Fruit fly (Drosophila melanogaster) whole organism, wandering third instar larva: ENCODE measurements around the gene RpL37-1.

Experiments
- Abd-B ChIP-seq: fragments of >200 bp; optimal IDR thresholded peaks from 2 replicates; lab custom pipeline; 2017; ENCODE audit warnings: missing biosample characterization, missing genetic modification characterization
- GATAd ChIP-seq: sonication (Bioruptor generic); optimal IDR thresholded peaks from 2 replicates; lab custom pipeline; 2016; ENCODE audit warnings: missing biosample characterization, missing genetic modification characterization
- Hnf4 ChIP-seq: fragments of 200-800 bp; sonication (Bioruptor generic); optimal IDR thresholded peaks from 2 replicates; lab custom pipeline; 2016; ENCODE audit warnings: missing biosample characterization, mild to moderate bottlenecking, missing genetic modification characterization
- Myc ChIP-seq: fragments of >200 bp; optimal IDR thresholded peaks from 2 replicates; lab custom pipeline; 2017
- ey ChIP-seq: fragments of 200-800 bp; sonication (Bioruptor generic); optimal IDR thresholded peaks from 2 replicates; lab custom pipeline; 2016; ENCODE audit warnings: missing biosample characterization, missing genetic modification characterization
- fru ChIP-seq: fragments of 200-800 bp; sonication (Bioruptor generic); optimal IDR thresholded peaks from 3 replicates; lab custom pipeline; 2016; ENCODE audit warnings: missing biosample characterization, mild to moderate bottlenecking, missing genetic modification characterization
- h ChIP-seq: fragments of 200-800 bp; sonication (Bioruptor generic); optimal IDR thresholded peaks from 3 replicates; lab custom pipeline; 2016; ENCODE audit warnings: missing biosample characterization, mild to moderate bottlenecking, missing genetic modification characterization
- pan ChIP-seq: fragments of >200 bp; optimal IDR thresholded peaks from 2 replicates; lab custom pipeline; 2017
- psq ChIP-seq: fragments of 200-800 bp; sonication (Bioruptor generic); optimal IDR thresholded peaks from 3 replicates; lab custom pipeline; 2017; ENCODE audit warnings: missing biosample characterization, mild to moderate bottlenecking, missing genetic modification characterization, moderate library complexity

DNA sequence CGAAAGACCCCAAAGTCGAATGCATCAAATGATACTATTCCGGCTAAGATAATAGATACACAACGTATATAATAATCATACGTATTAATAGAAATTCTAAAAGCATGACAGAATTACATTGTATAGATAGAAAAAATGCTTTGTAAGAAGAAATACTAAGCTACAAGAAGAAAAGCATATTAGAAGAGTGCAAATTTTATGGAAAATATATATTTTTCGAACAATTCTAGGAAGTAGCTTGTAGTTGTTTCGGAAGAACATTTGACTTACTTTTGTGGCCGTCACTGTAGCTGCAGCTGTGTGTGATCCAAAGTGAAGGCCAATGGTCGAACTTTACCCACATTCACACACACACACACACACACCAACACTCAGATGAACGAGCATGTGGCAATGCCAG lies 7.1 kb downstream of the RpL37-1 start:
- TF ChIP-seq GATAd (no peak), ey (GFP tag; lab: Kevin White, UChicago) (no peak), Abd-B (GFP tag; lab: Kevin White, UChicago) (no peak), psq (GFP tag; lab: Kevin White, UChicago) (no peak), fru (GFP tag; lab: Kevin White, UChicago) (no peak), Myc (lab: Kevin White, UChicago) (no peak), Hnf4 (GFP tag; lab: Kevin White, UChicago) (no peak), h (GFP tag; lab: Kevin White, UChicago) (no peak), pan (lab: Kevin White, UChicago) (no peak)
